Fruit fly (Drosophila melanogaster) whole organism, embryonic: ENCODE data around the gene pkaap.

Experiments used
- ATbp ChIP-seq: fragments of 200-800 bp; sonication (Bioruptor generic); optimal IDR thresholded peaks from 2 replicates; lab custom pipeline; 2017; ENCODE audit warnings: missing biosample characterization, mild to moderate bottlenecking, missing genetic modification characterization, missing genetic modification reagents
- BEAF-32 ChIP-seq: fragments of 200-800 bp; sonication (Bioruptor generic); optimal IDR thresholded peaks from 3 replicates; lab custom pipeline; 2017; ENCODE audit warnings: missing biosample characterization, missing genetic modification characterization, mild to moderate bottlenecking, moderate library complexity, missing genetic modification reagents
- Bdp1 ChIP-seq: fragments of 200-800 bp; sonication (Bioruptor generic); optimal IDR thresholded peaks from 3 replicates; lab custom pipeline; 2016; ENCODE audit warnings: missing biosample characterization, missing genetic modification characterization
- CG10462 ChIP-seq: fragments of 200-800 bp; sonication (Bioruptor generic); optimal IDR thresholded peaks from 2 replicates; lab custom pipeline; 2016; ENCODE audit warnings: missing biosample characterization, missing genetic modification characterization
- CG1233 ChIP-seq: fragments of 200-800 bp; sonication (Bioruptor generic); optimal IDR thresholded peaks from 4 replicates; lab custom pipeline; 2018; ENCODE audit warnings: missing biosample characterization, mild to moderate bottlenecking, missing genetic modification characterization
- CG13123 ChIP-seq: fragments of 200-800 bp; sonication (Bioruptor generic); optimal IDR thresholded peaks from 2 replicates; lab custom pipeline; 2016; ENCODE audit warnings: missing biosample characterization, missing genetic modification characterization
- CG13296 ChIP-seq: fragments of 200-800 bp; sonication (Bioruptor generic); optimal IDR thresholded peaks from 3 replicates; lab custom pipeline; 2018; ENCODE audit warnings: missing biosample characterization, mild to moderate bottlenecking, missing genetic modification characterization
- CG13775 ChIP-seq: fragments of 200-800 bp; sonication (Bioruptor generic); optimal IDR thresholded peaks from 3 replicates; lab custom pipeline; 2017; ENCODE audit warnings: missing biosample characterization, mild to moderate bottlenecking, missing genetic modification characterization
- CG17328 ChIP-seq: fragments of 200-800 bp; sonication (Bioruptor generic); IDR thresholded peaks from 2 replicates; pipeline ENCODE4 v1.3.6; 2022; ENCODE audit warnings: missing biosample characterization, missing genetic modification characterization
- CG17359 ChIP-seq: fragments of 200-800 bp; sonication (Bioruptor generic); optimal IDR thresholded peaks from 3 replicates; lab custom pipeline; 2018; ENCODE audit warnings: missing biosample characterization, mild to moderate bottlenecking, missing genetic modification characterization, moderate library complexity
- CG2199 ChIP-seq: fragments of 200-800 bp; sonication (Bioruptor generic); IDR thresholded peaks from 3 replicates; pipeline ENCODE4 v1.3.6; 2022; ENCODE audit warnings: missing biosample characterization, missing genetic modification characterization
- CG2875 ChIP-seq: fragments of 200-800 bp; sonication (Bioruptor generic); optimal IDR thresholded peaks from 2 replicates; lab custom pipeline; 2017; ENCODE audit warnings: missing biosample characterization, mild to moderate bottlenecking, missing genetic modification characterization, missing genetic modification reagents
- CG3995 ChIP-seq: fragments of 200-800 bp; sonication (Bioruptor generic); optimal IDR thresholded peaks from 3 replicates; lab custom pipeline; 2016; ENCODE audit warnings: missing biosample characterization, missing genetic modification characterization
- CG4424 ChIP-seq: fragments of 200-800 bp; sonication (Bioruptor generic); optimal IDR thresholded peaks from 3 replicates; lab custom pipeline; 2016; ENCODE audit warnings: missing biosample characterization, missing genetic modification characterization
- CG5245 ChIP-seq: fragments of 200-800 bp; sonication (Bioruptor generic); optimal IDR thresholded peaks from 3 replicates; lab custom pipeline; 2016; ENCODE audit warnings: missing biosample characterization, missing genetic modification characterization
- CG7357 ChIP-seq: fragments of 200-800 bp; sonication (Bioruptor generic); IDR thresholded peaks from 3 replicates; pipeline ENCODE4 v1.3.6; 2022; ENCODE audit warnings: missing biosample characterization, missing genetic modification characterization
- CG9727 ChIP-seq: fragments of 200-800 bp; sonication (Bioruptor generic); optimal IDR thresholded peaks from 3 replicates; lab custom pipeline; 2017; ENCODE audit warnings: missing biosample characterization, mild to moderate bottlenecking, missing genetic modification characterization
- Doc3 ChIP-seq: fragments of 200-800 bp; sonication (Bioruptor generic); IDR thresholded peaks from 3 replicates; pipeline ENCODE4 v1.3.6; 2022; ENCODE audit warnings: missing biosample characterization, missing genetic modification characterization; ENCODE audit not compliant: partially characterized antibody
- ERR ChIP-seq: fragments of 200-800 bp; sonication (Bioruptor generic); optimal IDR thresholded peaks from 2 replicates; lab custom pipeline; 2016; ENCODE audit warnings: missing biosample characterization, missing genetic modification characterization
- Ets65A ChIP-seq: fragments of 200-800 bp; sonication (Bioruptor generic); peaks from one replicate; lab custom pipeline; 2016; ENCODE audit warnings: missing biosample characterization, missing genetic modification characterization
- Fer2 ChIP-seq: fragments of 200-800 bp; sonication (Bioruptor generic); optimal IDR thresholded peaks from 2 replicates; lab custom pipeline; 2018; ENCODE audit warnings: missing biosample characterization, mild to moderate bottlenecking, missing genetic modification characterization, moderate library complexity
- GATAe ChIP-seq: fragments of 200-800 bp; sonication (Bioruptor generic); conservative IDR thresholded peaks from 2 replicates; pipeline ENCODE4 v1.3.6; 2022; ENCODE audit warnings: missing biosample characterization, missing genetic modification characterization
- Gug ChIP-seq: fragments of 200-800 bp; sonication (Bioruptor generic); IDR thresholded peaks from 4 replicates; pipeline ENCODE4 v1.3.6; 2022; ENCODE audit warnings: missing biosample characterization, missing genetic modification characterization
- HLH3B ChIP-seq: fragments of 200-800 bp; sonication (Bioruptor generic); IDR thresholded peaks from 2 replicates; pipeline ENCODE4 v1.3.6; 2022; ENCODE audit warnings: missing biosample characterization, missing genetic modification characterization
- NC2α ChIP-seq: fragments of 200-800 bp; sonication (Bioruptor generic); optimal IDR thresholded peaks from 2 replicates; lab custom pipeline; 2016; ENCODE audit warnings: missing biosample characterization, missing genetic modification characterization
- Oaz ChIP-seq: fragments of 200-800 bp; sonication (Bioruptor generic); IDR thresholded peaks from 2 replicates; pipeline ENCODE4 v1.3.6; 2022; ENCODE audit warnings: missing biosample characterization, missing genetic modification characterization
- Pdp1 ChIP-seq, 2 experiments: fragments of 200-800 bp; sonication (Bioruptor generic); optimal IDR thresholded peaks; 3 replicates each; lab custom pipeline; 2016; ENCODE audit warnings: missing biosample characterization in 2 of 2, missing genetic modification characterization in 2 of 2, mild to moderate bottlenecking in 1 of 2, moderate library complexity in 1 of 2
- ab ChIP-seq: fragments of 200-800 bp; sonication (Bioruptor generic); optimal IDR thresholded peaks from 2 replicates; lab custom pipeline; 2016; ENCODE audit warnings: missing biosample characterization, missing genetic modification characterization
- ac ChIP-seq: fragments of 200-800 bp; sonication (Bioruptor generic); optimal IDR thresholded peaks from 3 replicates; lab custom pipeline; 2017; ENCODE audit warnings: missing biosample characterization, mild to moderate bottlenecking, missing genetic modification characterization
- aop ChIP-seq: fragments of 200-800 bp; sonication (Bioruptor generic); IDR thresholded peaks from 2 replicates; pipeline ENCODE4 v1.3.6; 2022; ENCODE audit warnings: missing biosample characterization, missing genetic modification characterization
- bsh ChIP-seq, 2 experiments: fragments of 200-800 bp; sonication (Bioruptor generic); optimal IDR thresholded peaks; 2 replicates each; lab custom pipeline; 2017 to 2018; ENCODE audit warnings: mild to moderate bottlenecking in 2 of 2, missing biosample characterization in 2 of 2, missing genetic modification characterization in 2 of 2, moderate library complexity in 1 of 2
- danr ChIP-seq: fragments of 200-800 bp; sonication (Bioruptor generic); IDR thresholded peaks from 2 replicates; pipeline ENCODE4 v1.3.6; 2022; ENCODE audit warnings: missing biosample characterization, missing genetic modification characterization
- dati ChIP-seq: fragments of 200-800 bp; sonication (Bioruptor generic); IDR thresholded peaks from 2 replicates; pipeline ENCODE4 v1.3.6; 2022; ENCODE audit warnings: missing biosample characterization, missing genetic modification characterization
- ems ChIP-seq: fragments of 200-800 bp; sonication (Bioruptor generic); optimal IDR thresholded peaks from 3 replicates; lab custom pipeline; 2016; ENCODE audit warnings: missing biosample characterization, missing genetic modification characterization
- en ChIP-seq: fragments of 200-800 bp; sonication (Bioruptor generic); optimal IDR thresholded peaks from 2 replicates; lab custom pipeline; 2016; ENCODE audit warnings: missing biosample characterization, missing genetic modification characterization
- gcm2 ChIP-seq: fragments of 200-800 bp; sonication (Bioruptor generic); optimal IDR thresholded peaks from 2 replicates; lab custom pipeline; 2016; ENCODE audit warnings: missing biosample characterization, missing genetic modification characterization
- grau ChIP-seq: fragments of 200-800 bp; optimal IDR thresholded peaks from 3 replicates; lab custom pipeline; 2019; ENCODE audit warnings: missing biosample characterization, mild to moderate bottlenecking, missing genetic modification characterization, moderate library complexity
- gro ChIP-seq: fragments of 200-800 bp; sonication (Bioruptor generic); optimal IDR thresholded peaks from 2 replicates; lab custom pipeline; 2016; ENCODE audit warnings: missing biosample characterization, missing genetic modification characterization
- ken ChIP-seq: fragments of 200-800 bp; sonication (Bioruptor generic); IDR thresholded peaks from 3 replicates; pipeline ENCODE4 v1.3.6; 2022; ENCODE audit warnings: missing biosample characterization, missing genetic modification characterization
- maf-S ChIP-seq: fragments of 200-800 bp; sonication (Bioruptor generic); optimal IDR thresholded peaks from 2 replicates; lab custom pipeline; 2016; ENCODE audit warnings: missing biosample characterization, missing genetic modification characterization
- mam ChIP-seq: fragments of 200-800 bp; sonication (Bioruptor generic); optimal IDR thresholded peaks from 3 replicates; lab custom pipeline; 2016; ENCODE audit warnings: missing biosample characterization, missing genetic modification characterization
- nau ChIP-seq: fragments of 200-800 bp; sonication (Bioruptor generic); optimal IDR thresholded peaks from 3 replicates; lab custom pipeline; 2017; ENCODE audit warnings: missing biosample characterization, mild to moderate bottlenecking, missing genetic modification characterization, missing genetic modification reagents
- nom ChIP-seq: fragments of 200-800 bp; sonication (Bioruptor generic); optimal IDR thresholded peaks from 2 replicates; lab custom pipeline; 2017; ENCODE audit warnings: missing biosample characterization, missing genetic modification characterization, mild to moderate bottlenecking, moderate library complexity, missing genetic modification reagents
- pnt ChIP-seq: fragments of 200-800 bp; sonication (Bioruptor generic); optimal IDR thresholded peaks from 3 replicates; lab custom pipeline; 2016; ENCODE audit warnings: missing biosample characterization, missing genetic modification characterization
- sc ChIP-seq, 3 experiments: fragments of >200 bp in 2 of 3; fragments of 200-800 bp in 1 of 3; sonication (Bioruptor generic) in 1 of 3; optimal IDR thresholded peaks; 2 replicates in 2 of 3; 3 replicates in 1 of 3; lab custom pipeline; 2017; ENCODE audit warnings: mild to moderate bottlenecking in 1 of 3, missing biosample characterization in 1 of 3, missing genetic modification characterization in 1 of 3, missing genetic modification reagents in 1 of 3
- tio ChIP-seq: fragments of 200-800 bp; sonication (Bioruptor generic); optimal IDR thresholded peaks from 2 replicates; lab custom pipeline; 2017; ENCODE audit warnings: missing biosample characterization, missing genetic modification characterization, inconsistent platforms
- usp ChIP-seq: fragments of >200 bp; optimal IDR thresholded peaks from 2 replicates; lab custom pipeline; 2017; ENCODE audit warnings: missing biosample characterization, missing genetic modification characterization
- wor ChIP-seq: fragments of 200-800 bp; sonication (Bioruptor generic); IDR thresholded peaks from 2 replicates; pipeline ENCODE4 v1.3.6; 2022; ENCODE audit warnings: missing biosample characterization, missing genetic modification characterization
- zfh2 ChIP-seq: fragments of 200-800 bp; sonication (Bioruptor generic); optimal IDR thresholded peaks from 2 replicates; lab custom pipeline; 2016; ENCODE audit warnings: missing biosample characterization, missing genetic modification characterization

pkaap gene

dm6 chr2L:16284306-16285299 is 3.5 kb upstream of the pkaap start (continued):
- TF ChIP-seq sc (optimal IDR thresholded peaks at IDR 0.05; lab: Kevin White, UChicago) = no peak
- no peak for TF ChIP-seq sc (GFP tag; optimal IDR thresholded peaks at IDR 0.05; lab: Kevin White, UChicago)
- TF ChIP-seq ATbp (GFP tag; lab: Kevin White, UChicago) = peak; percentile 52
- TF ChIP-seq Ets65A (GFP tag; lab: Kevin White, UChicago) = peak; percentile 92
- no peak for TF ChIP-seq wor (GFP tag; lab: Robert Waterston, UW)
- peak; percentile 26 for TF ChIP-seq tio (GFP tag; lab: Kevin White, UChicago)
- peak; percentile 8 for TF ChIP-seq maf-S
- TF ChIP-seq CG2875 (GFP tag; lab: Kevin White, UChicago) = peak; percentile 4
- peak; percentile 30 to 33 for TF ChIP-seq bsh (GFP tag; optimal IDR thresholded peaks at IDR 0.05; lab: Kevin White, UChicago)
- no peak for TF ChIP-seq Bdp1 (GFP tag; lab: Kevin White, UChicago)
- TF ChIP-seq Gug (GFP tag; lab: Robert Waterston, UW) = 0 out of 4 replicates have a peak, but pooled peaks have one; percentile 5
- no peak for TF ChIP-seq CG17328 (GFP tag; lab: Robert Waterston, UW)
- TF ChIP-seq CG13123 = no peak
- TF ChIP-seq GATAe (GFP tag; lab: Robert Waterston, UW) = no peak
- no peak for TF ChIP-seq ab (GFP tag; lab: Kevin White, UChicago)
- TF ChIP-seq ems (GFP tag; lab: Kevin White, UChicago) = peak; percentile 24
- peak; percentile 56 for TF ChIP-seq zfh2 (GFP tag; lab: Kevin White, UChicago)
- peak; percentile 2 for TF ChIP-seq CG10462 (GFP tag; lab: Kevin White, UChicago)
- TF ChIP-seq NC2α (GFP tag; lab: Kevin White, UChicago) = no peak
- TF ChIP-seq gcm2 (GFP tag; lab: Kevin White, UChicago) = peak; percentile 47
- peak; percentile 39 for TF ChIP-seq CG4424 (GFP tag; lab: Kevin White, UChicago)
- TF ChIP-seq nau (GFP tag; lab: Kevin White, UChicago) = peak; percentile 51
- no peak for TF ChIP-seq BEAF-32
- TF ChIP-seq gro (GFP tag; lab: Kevin White, UChicago) = peak; percentile 3
- TF ChIP-seq CG17359 = peak; percentile 54
- TF ChIP-seq CG9727 (GFP tag; lab: Kevin White, UChicago) = peak; percentile 45
- TF ChIP-seq ac (GFP tag; lab: Kevin White, UChicago) = peak; percentile 9
- TF ChIP-seq CG3995 (GFP tag; lab: Kevin White, UChicago) = peak; percentile 5
- TF ChIP-seq CG1233 (GFP tag; lab: Kevin White, UChicago) = no peak
- TF ChIP-seq dati (GFP tag; lab: Robert Waterston, UW) = no peak
- TF ChIP-seq CG5245 (GFP tag; lab: Kevin White, UChicago) = no peak
- TF ChIP-seq HLH3B (GFP tag; lab: Robert Waterston, UW) = no peak
- TF ChIP-seq Doc3 (GFP tag; lab: Robert Waterston, UW) = no peak
- TF ChIP-seq CG13296 (GFP tag; lab: Kevin White, UChicago) = peak; percentile 53
- peak in 1 of 2 experiments; percentile 54 for TF ChIP-seq Pdp1 (GFP tag; optimal IDR thresholded peaks at IDR 0.05; lab: Kevin White, UChicago)
- TF ChIP-seq nom = peak; percentile 84
- TF ChIP-seq CG7357 (GFP tag; lab: Robert Waterston, UW) = 0 out of 3 replicates have a peak, but pooled peaks have one; percentile 16
- TF ChIP-seq ken (GFP tag; lab: Robert Waterston, UW) = no peak
- peak; percentile 61 for TF ChIP-seq CG13775 (GFP tag; lab: Kevin White, UChicago)
- peak; percentile 50 for TF ChIP-seq mam
- no peak for TF ChIP-seq usp (GFP tag; lab: Kevin White, UChicago)
- TF ChIP-seq CG2199 (GFP tag; lab: Robert Waterston, UW) = no peak
- TF ChIP-seq grau (tag; lab: Kevin White, UChicago) = peak; percentile 45
- TF ChIP-seq danr (GFP tag; lab: Robert Waterston, UW) = no peak
- TF ChIP-seq en (GFP tag; lab: Kevin White, UChicago) = no peak
- TF ChIP-seq pnt = no peak
- TF ChIP-seq Oaz (GFP tag; lab: Robert Waterston, UW) = no peak
- no peak for TF ChIP-seq ERR (GFP tag; lab: Kevin White, UChicago)
- TF ChIP-seq aop (GFP tag; lab: Robert Waterston, UW) = no peak
- no peak for TF ChIP-seq Fer2 (tag; lab: Kevin White, UChicago)
